Fruit fly (Drosophila melanogaster) whole organism, embryonic: ENCODE results near the gene CG14221.

Source experiments
- Atf3 ChIP-seq: fragments of 200-800 bp; sonication (Bioruptor generic); optimal IDR thresholded peaks from 3 replicates; lab custom pipeline; 2016; ENCODE audit warnings: missing biosample characterization, missing genetic modification characterization
- B-H2 ChIP-seq: fragments of 200-800 bp; sonication (Bioruptor generic); optimal IDR thresholded peaks from 2 replicates; lab custom pipeline; 2018; ENCODE audit warnings: missing biosample characterization, mild to moderate bottlenecking, missing genetic modification characterization
- CG10431 ChIP-seq: fragments of 200-800 bp; sonication (Bioruptor generic); optimal IDR thresholded peaks from 3 replicates; lab custom pipeline; 2018; ENCODE audit warnings: missing biosample characterization, mild to moderate bottlenecking, missing genetic modification characterization
- CG14860 ChIP-seq: fragments of 200-800 bp; sonication (Bioruptor generic); IDR thresholded peaks from 3 replicates; pipeline ENCODE4 v1.3.6; 2022; ENCODE audit warnings: missing biosample characterization, missing genetic modification characterization; ENCODE audit not compliant: partially characterized antibody
- CG18262 ChIP-seq: fragments of 200-800 bp; optimal IDR thresholded peaks from 3 replicates; lab custom pipeline; 2019; ENCODE audit warnings: missing biosample characterization, mild to moderate bottlenecking, missing genetic modification characterization, moderate library complexity
- CG2712 ChIP-seq: fragments of 200-800 bp; optimal IDR thresholded peaks from 3 replicates; lab custom pipeline; 2019; ENCODE audit warnings: missing biosample characterization, mild to moderate bottlenecking, missing genetic modification characterization, moderate library complexity
- CG3281 ChIP-seq: fragments of 200-800 bp; sonication (Bioruptor generic); optimal IDR thresholded peaks from 3 replicates; lab custom pipeline; 2017; ENCODE audit warnings: missing biosample characterization, mild to moderate bottlenecking, missing genetic modification characterization
- CG3407 ChIP-seq: fragments of 200-800 bp; sonication (Bioruptor generic); optimal IDR thresholded peaks from 2 replicates; lab custom pipeline; 2018; ENCODE audit warnings: missing biosample characterization, mild to moderate bottlenecking, missing genetic modification characterization
- CG34376 ChIP-seq: fragments of 200-800 bp; sonication (Bioruptor generic); optimal IDR thresholded peaks from 2 replicates; lab custom pipeline; 2018; ENCODE audit warnings: missing biosample characterization, mild to moderate bottlenecking, missing genetic modification characterization
- CG4282 ChIP-seq: fragments of 200-800 bp; sonication (Bioruptor generic); optimal IDR thresholded peaks from 2 replicates; lab custom pipeline; 2016; ENCODE audit warnings: missing biosample characterization, missing genetic modification characterization
- CG4854 ChIP-seq: fragments of 200-800 bp; sonication (Bioruptor generic); optimal IDR thresholded peaks from 2 replicates; lab custom pipeline; 2016; ENCODE audit warnings: missing biosample characterization, missing genetic modification characterization, inconsistent platforms
- CG7786 ChIP-seq: fragments of 200-800 bp; sonication (Bioruptor generic); optimal IDR thresholded peaks from 2 replicates; lab custom pipeline; 2016; ENCODE audit warnings: missing biosample characterization, missing genetic modification characterization
- CG9215 ChIP-seq: fragments of 200-800 bp; sonication (Bioruptor generic); IDR thresholded peaks from 2 replicates; pipeline ENCODE4 v1.3.6; 2022; ENCODE audit warnings: missing biosample characterization, missing genetic modification characterization
- CG9609 ChIP-seq: fragments of 200-800 bp; sonication (Bioruptor generic); optimal IDR thresholded peaks from 3 replicates; lab custom pipeline; 2016; ENCODE audit warnings: missing biosample characterization, missing genetic modification characterization
- Ets97D ChIP-seq: fragments of 200-800 bp; sonication (Bioruptor generic); optimal IDR thresholded peaks from 3 replicates; lab custom pipeline; 2016; ENCODE audit warnings: missing biosample characterization, missing genetic modification characterization
- Gsc ChIP-seq: fragments of 200-800 bp; sonication (Bioruptor generic); IDR thresholded peaks from 2 replicates; pipeline ENCODE4 v1.3.6; 2022; ENCODE audit warnings: missing biosample characterization, missing genetic modification characterization
- H15 ChIP-seq: fragments of 200-800 bp; sonication (Bioruptor generic); IDR thresholded peaks from 3 replicates; pipeline ENCODE4 v1.3.6; 2022; ENCODE audit warnings: missing biosample characterization, missing genetic modification characterization
- HmgD ChIP-seq: fragments of 200-800 bp; sonication (Bioruptor generic); optimal IDR thresholded peaks from 3 replicates; lab custom pipeline; 2016; ENCODE audit warnings: missing biosample characterization, missing genetic modification characterization
- Kr ChIP-seq: fragments of 200-800 bp; sonication (Bioruptor generic); optimal IDR thresholded peaks from 2 replicates; lab custom pipeline; 2017; ENCODE audit warnings: missing biosample characterization, mild to moderate bottlenecking, missing genetic modification characterization
- Med ChIP-seq: fragments of 200-800 bp; sonication (Bioruptor generic); peaks from one replicate; lab custom pipeline; 2016; ENCODE audit warnings: missing biosample characterization, missing genetic modification characterization, mild to moderate bottlenecking, inconsistent platforms, moderate library complexity
- Meics ChIP-seq: fragments of 200-800 bp; sonication (Bioruptor generic); optimal IDR thresholded peaks from 2 replicates; lab custom pipeline; 2017; ENCODE audit warnings: missing biosample characterization, mild to moderate bottlenecking, missing genetic modification characterization
- NC2α ChIP-seq: fragments of 200-800 bp; sonication (Bioruptor generic); optimal IDR thresholded peaks from 2 replicates; lab custom pipeline; 2016; ENCODE audit warnings: missing biosample characterization, missing genetic modification characterization
- Nf-YA ChIP-seq: fragments of 200-800 bp; sonication (Bioruptor generic); IDR thresholded peaks from 2 replicates; pipeline ENCODE4 v1.3.6; 2022; ENCODE audit warnings: missing biosample characterization, missing genetic modification characterization
- Opbp ChIP-seq: fragments of 200-800 bp; sonication (Bioruptor generic); IDR thresholded peaks from 3 replicates; pipeline ENCODE4 v1.3.6; 2022; ENCODE audit warnings: missing biosample characterization, missing genetic modification characterization; ENCODE audit not compliant: partially characterized antibody
- Poxn ChIP-seq: fragments of 200-800 bp; sonication (Bioruptor generic); IDR thresholded peaks from 2 replicates; pipeline ENCODE4 v1.3.6; 2022; ENCODE audit warnings: missing biosample characterization, missing genetic modification characterization
- Spps ChIP-seq: fragments of 200-800 bp; sonication (Bioruptor generic); optimal IDR thresholded peaks from 2 replicates; lab custom pipeline; 2018; ENCODE audit warnings: missing biosample characterization, mild to moderate bottlenecking, missing genetic modification characterization
- Sry-δ ChIP-seq: fragments of 200-800 bp; sonication (Bioruptor generic); optimal IDR thresholded peaks from 2 replicates; lab custom pipeline; 2016; ENCODE audit warnings: missing biosample characterization, missing genetic modification characterization
- Tbp ChIP-seq: fragments of >200 bp; optimal IDR thresholded peaks from 2 replicates; lab custom pipeline; 2018; ENCODE audit warnings: missing biosample characterization, missing genetic modification characterization
- ab ChIP-seq: fragments of 200-800 bp; sonication (Bioruptor generic); optimal IDR thresholded peaks from 2 replicates; lab custom pipeline; 2016; ENCODE audit warnings: missing biosample characterization, missing genetic modification characterization
- al ChIP-seq: fragments of 200-800 bp; sonication (Bioruptor generic); IDR thresholded peaks from 2 replicates; pipeline ENCODE4 v1.3.6; 2022; ENCODE audit warnings: missing biosample characterization, missing genetic modification characterization
- amos ChIP-seq: fragments of 200-800 bp; sonication (Bioruptor generic); IDR thresholded peaks from 2 replicates; pipeline ENCODE4 v1.3.6; 2022; ENCODE audit warnings: missing biosample characterization, missing genetic modification characterization; ENCODE audit not compliant: partially characterized antibody
- bsh ChIP-seq, 2 experiments: fragments of 200-800 bp; sonication (Bioruptor generic); optimal IDR thresholded peaks; 2 replicates each; lab custom pipeline; 2017 to 2018; ENCODE audit warnings: mild to moderate bottlenecking in 2 of 2, missing biosample characterization in 2 of 2, missing genetic modification characterization in 2 of 2, moderate library complexity in 1 of 2
- cas ChIP-seq: fragments of 200-800 bp; sonication (Bioruptor generic); IDR thresholded peaks from 2 replicates; pipeline ENCODE4 v1.3.6; 2022; ENCODE audit warnings: missing biosample characterization, missing genetic modification characterization
- cwo ChIP-seq: fragments of 200-800 bp; sonication (Bioruptor generic); optimal IDR thresholded peaks from 3 replicates; lab custom pipeline; 2017; ENCODE audit warnings: missing biosample characterization, missing genetic modification characterization, mild to moderate bottlenecking, moderate library complexity, missing genetic modification reagents
- dm ChIP-seq: fragments of 200-800 bp; sonication (Bioruptor generic); optimal IDR thresholded peaks from 3 replicates; lab custom pipeline; 2016; ENCODE audit warnings: missing biosample characterization, missing genetic modification characterization
- dpn ChIP-seq, 2 experiments: fragments of 200-800 bp; sonication (Bioruptor generic); optimal IDR thresholded peaks; 3 replicates each; lab custom pipeline; 2016; ENCODE audit warnings: missing biosample characterization in 2 of 2, missing genetic modification characterization in 2 of 2
- jigr1 ChIP-seq: fragments of 200-800 bp; sonication (Bioruptor generic); IDR thresholded peaks from 3 replicates; pipeline ENCODE4 v1.3.6; 2022; ENCODE audit warnings: missing biosample characterization, missing genetic modification characterization
- klu ChIP-seq: fragments of 200-800 bp; sonication (Bioruptor generic); IDR thresholded peaks from 2 replicates; pipeline ENCODE4 v1.3.6; 2022; ENCODE audit warnings: missing biosample characterization, missing genetic modification characterization
- kni ChIP-seq: fragments of 200-800 bp; sonication (Bioruptor generic); optimal IDR thresholded peaks from 3 replicates; lab custom pipeline; 2017; ENCODE audit warnings: mild to moderate bottlenecking, missing biosample characterization, missing genetic modification reagents, missing genetic modification characterization
- nmo ChIP-seq: fragments of 200-800 bp; sonication (Bioruptor generic); optimal IDR thresholded peaks from 2 replicates; lab custom pipeline; 2018; ENCODE audit warnings: missing biosample characterization, mild to moderate bottlenecking, missing genetic modification characterization, moderate library complexity
- odd ChIP-seq: fragments of 200-800 bp; sonication (Bioruptor generic); optimal IDR thresholded peaks from 2 replicates; lab custom pipeline; 2017; ENCODE audit warnings: missing biosample characterization, mild to moderate bottlenecking, missing genetic modification characterization
- repo ChIP-seq: fragments of 200-800 bp; sonication (Bioruptor generic); optimal IDR thresholded peaks from 2 replicates; lab custom pipeline; 2016; ENCODE audit warnings: missing biosample characterization, missing genetic modification characterization
- sisA ChIP-seq: fragments of 200-800 bp; sonication (Bioruptor generic); IDR thresholded peaks from 2 replicates; pipeline ENCODE4 v1.3.6; 2022; ENCODE audit warnings: missing biosample characterization, missing genetic modification characterization
- slou ChIP-seq: fragments of 200-800 bp; sonication (Bioruptor generic); optimal IDR thresholded peaks from 3 replicates; lab custom pipeline; 2016; ENCODE audit warnings: missing biosample characterization, missing genetic modification characterization
- slp2 ChIP-seq: fragments of 200-800 bp; sonication (Bioruptor generic); optimal IDR thresholded peaks from 2 replicates; lab custom pipeline; 2016; ENCODE audit warnings: missing biosample characterization, missing genetic modification characterization
- sqz ChIP-seq: fragments of 200-800 bp; sonication (Bioruptor generic); optimal IDR thresholded peaks from 3 replicates; lab custom pipeline; 2018; ENCODE audit warnings: missing biosample characterization, mild to moderate bottlenecking, missing genetic modification characterization
- tap ChIP-seq: fragments of 200-800 bp; optimal IDR thresholded peaks from 3 replicates; lab custom pipeline; 2019; ENCODE audit warnings: missing biosample characterization, mild to moderate bottlenecking, missing genetic modification characterization, moderate library complexity
- tna ChIP-seq: fragments of 200-800 bp; sonication (Bioruptor generic); IDR thresholded peaks from 2 replicates; pipeline ENCODE4 v1.3.6; 2022; ENCODE audit warnings: missing biosample characterization, missing genetic modification characterization; ENCODE audit not compliant: partially characterized antibody
- unpg ChIP-seq: fragments of 200-800 bp; sonication (Bioruptor generic); optimal IDR thresholded peaks from 3 replicates; lab custom pipeline; 2018; ENCODE audit warnings: missing biosample characterization, mild to moderate bottlenecking, missing genetic modification characterization, moderate library complexity
- wor ChIP-seq: fragments of 200-800 bp; sonication (Bioruptor generic); IDR thresholded peaks from 2 replicates; pipeline ENCODE4 v1.3.6; 2022; ENCODE audit warnings: missing biosample characterization, missing genetic modification characterization

CG14221 gene

DNA sequence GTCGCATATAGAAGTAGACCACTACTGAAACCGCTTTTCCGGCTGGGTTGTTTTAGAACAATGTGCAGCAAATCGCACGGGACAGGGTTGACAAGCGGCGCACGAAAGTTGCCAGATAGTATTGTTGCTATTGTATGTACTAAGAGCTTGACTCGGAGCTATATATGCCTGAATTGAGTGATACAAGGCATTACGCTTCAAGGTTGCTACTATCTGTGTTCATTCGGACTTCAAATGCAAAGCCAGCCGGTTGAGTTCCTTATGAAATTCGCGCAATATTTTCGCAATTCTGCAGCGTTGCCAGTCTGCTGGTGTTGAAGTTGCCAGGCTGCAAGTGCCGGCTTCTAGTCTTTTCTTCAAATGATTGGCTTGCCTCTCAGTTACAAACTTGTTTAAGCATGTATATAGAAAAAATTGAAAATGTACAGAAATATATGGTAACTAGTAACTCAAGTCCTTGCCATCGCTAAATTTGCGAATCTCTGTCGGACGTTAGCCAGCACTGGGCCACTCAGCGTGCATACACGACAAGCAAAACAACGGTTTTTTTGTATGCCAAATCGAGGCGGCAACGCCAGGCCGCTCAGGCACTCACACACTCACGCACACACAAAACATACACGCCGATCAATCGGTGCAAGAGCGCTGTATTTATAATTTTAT, 30.8 kb upstream of the CG14221 start, which contains the start of the genes Ranbp21 and Elys (continued):
- TF ChIP-seq Nf-YA (GFP tag; lab: Robert Waterston, UW) (no peak; the same call in 1 of the 2 replicates), dm (GFP tag; lab: Kevin White, UChicago) (peak; percentile 86), CG7786 (GFP tag; lab: Kevin White, UChicago) (peak; percentile 56), Spps (tag; lab: Kevin White, UChicago) (no peak), CG3407 (GFP tag; lab: Kevin White, UChicago) (no peak), cas (GFP tag; lab: Robert Waterston, UW) (no peak), unpg (GFP tag; lab: Kevin White, UChicago) (no peak), Tbp (GFP tag; lab: Kevin White, UChicago) (no peak), CG14860 (no peak), H15 (peak; percentile 46; the same call in 1 of the 3 replicates), ab (GFP tag; lab: Kevin White, UChicago) (no peak), Ets97D (peak; percentile 62), cwo (GFP tag; lab: Kevin White, UChicago) (no peak), Opbp (GFP tag; lab: Robert Waterston, UW) (no peak), repo (GFP tag; lab: Kevin White, UChicago) (no peak), klu (GFP tag; lab: Robert Waterston, UW) (peak; percentile 58), CG10431 (no peak), wor (GFP tag; lab: Robert Waterston, UW) (0 out of 2 replicates have a peak, but pooled peaks have one; percentile 39), Meics (no peak), Kr (no peak), Gsc (GFP tag; lab: Robert Waterston, UW) (no peak), slp2 (peak; percentile 53), kni (GFP tag; lab: Kevin White, UChicago) (no peak), CG9215 (GFP tag; lab: Robert Waterston, UW) (peak; percentile 62), al (GFP tag; lab: Robert Waterston, UW) (peak; percentile 49; the same call in 1 of the 2 replicates), bsh (GFP tag; optimal IDR thresholded peaks at IDR 0.05; lab: Kevin White, UChicago) (peak in 1 of 2 experiments; percentile 31), Atf3 (peak; percentile 32), B-H2 (no peak), CG18262 (tag; lab: Kevin White, UChicago) (no peak), sqz (GFP tag; lab: Kevin White, UChicago) (no peak), CG3281 (GFP tag; lab: Kevin White, UChicago) (no peak), Poxn (GFP tag; lab: Robert Waterston, UW) (no peak), HmgD (GFP tag; lab: Kevin White, UChicago) (peak; percentile 40), odd (GFP tag; lab: Kevin White, UChicago) (no peak), Med (GFP tag; lab: Kevin White, UChicago) (peak; percentile 91), sisA (peak; percentile 66), CG34376 (GFP tag; lab: Kevin White, UChicago) (no peak), dpn (GFP tag; optimal IDR thresholded peaks at IDR 0.05; lab: Kevin White, UChicago) (peak; percentile 69 to 70), CG2712 (tag; lab: Kevin White, UChicago) (no peak), CG4282 (GFP tag; lab: Kevin White, UChicago) (no peak), nmo (GFP tag; lab: Kevin White, UChicago) (peak; percentile 72), NC2α (GFP tag; lab: Kevin White, UChicago) (no peak), CG9609 (peak; percentile 71), Sry-δ (GFP tag; lab: Kevin White, UChicago) (peak; percentile 79), amos (GFP tag; lab: Robert Waterston, UW) (peak; percentile 55; the same call in 1 of the 2 replicates), tap (tag; lab: Kevin White, UChicago) (no peak), CG4854 (no peak), tna (no peak), slou (GFP tag; lab: Kevin White, UChicago) (no peak), jigr1 (GFP tag; lab: Robert Waterston, UW) (no peak)
